Fruit fly (Drosophila melanogaster) whole organism, embryonic: Measurements from ENCODE around the gene SNRPG.
A peak's percentile ranks its signal among the peaks of the same experiment; 100 is the strongest.

Experiments
- Antp ChIP-seq: fragments of 200-800 bp; sonication (Bioruptor generic); optimal IDR thresholded peaks from 3 replicates; lab custom pipeline; 2016; ENCODE audit warnings: missing biosample characterization, missing genetic modification characterization
- BEAF-32 ChIP-seq: fragments of 200-800 bp; sonication (Bioruptor generic); optimal IDR thresholded peaks from 3 replicates; lab custom pipeline; 2017; ENCODE audit warnings: missing biosample characterization, missing genetic modification characterization, mild to moderate bottlenecking, moderate library complexity, missing genetic modification reagents
- Bteb2 ChIP-seq: fragments of 200-800 bp; sonication (Bioruptor generic); optimal IDR thresholded peaks from 2 replicates; lab custom pipeline; 2016; ENCODE audit warnings: missing biosample characterization, missing genetic modification characterization
- CG10274 ChIP-seq: fragments of 200-800 bp; sonication (Bioruptor generic); optimal IDR thresholded peaks from 3 replicates; lab custom pipeline; 2017; ENCODE audit warnings: missing biosample characterization, mild to moderate bottlenecking, missing genetic modification characterization
- CG11504 ChIP-seq: fragments of 200-800 bp; sonication (Bioruptor generic); optimal IDR thresholded peaks from 3 replicates; lab custom pipeline; 2019; ENCODE audit warnings: missing biosample characterization, mild to moderate bottlenecking, missing genetic modification characterization, moderate library complexity
- CG12391 ChIP-seq: fragments of 200-800 bp; sonication (Bioruptor generic); optimal IDR thresholded peaks from 3 replicates; lab custom pipeline; 2018; ENCODE audit warnings: missing biosample characterization, mild to moderate bottlenecking, missing genetic modification characterization, moderate library complexity
- CG13296 ChIP-seq: fragments of 200-800 bp; sonication (Bioruptor generic); optimal IDR thresholded peaks from 3 replicates; lab custom pipeline; 2018; ENCODE audit warnings: missing biosample characterization, mild to moderate bottlenecking, missing genetic modification characterization
- CG15269 ChIP-seq: fragments of 200-800 bp; sonication (Bioruptor generic); optimal IDR thresholded peaks from 2 replicates; lab custom pipeline; 2018; ENCODE audit warnings: missing biosample characterization, mild to moderate bottlenecking, missing genetic modification characterization, moderate library complexity
- CG17361 ChIP-seq: fragments of 200-800 bp; sonication (Bioruptor generic); IDR thresholded peaks from 3 replicates; pipeline ENCODE4 v1.3.6; 2022; ENCODE audit warnings: missing biosample characterization, missing genetic modification characterization
- CG17912 ChIP-seq: fragments of 200-800 bp; sonication (Bioruptor generic); optimal IDR thresholded peaks from 2 replicates; lab custom pipeline; 2018; ENCODE audit warnings: missing biosample characterization, mild to moderate bottlenecking, missing genetic modification characterization
- CG18262 ChIP-seq: fragments of 200-800 bp; optimal IDR thresholded peaks from 3 replicates; lab custom pipeline; 2019; ENCODE audit warnings: missing biosample characterization, mild to moderate bottlenecking, missing genetic modification characterization, moderate library complexity
- CG18476 ChIP-seq: fragments of 200-800 bp; sonication (Bioruptor generic); optimal IDR thresholded peaks from 2 replicates; lab custom pipeline; 2016; ENCODE audit warnings: missing biosample characterization, mild to moderate bottlenecking, missing genetic modification characterization
- CG2116 ChIP-seq: fragments of 200-800 bp; sonication (Bioruptor generic); optimal IDR thresholded peaks from 3 replicates; lab custom pipeline; 2018; ENCODE audit warnings: missing biosample characterization, mild to moderate bottlenecking, missing genetic modification characterization
- CG2712 ChIP-seq: fragments of 200-800 bp; optimal IDR thresholded peaks from 3 replicates; lab custom pipeline; 2019; ENCODE audit warnings: missing biosample characterization, mild to moderate bottlenecking, missing genetic modification characterization, moderate library complexity
- CG31441 ChIP-seq: fragments of 200-800 bp; sonication (Bioruptor generic); IDR thresholded peaks from 2 replicates; pipeline ENCODE4 v1.3.6; 2022; ENCODE audit warnings: missing biosample characterization, missing genetic modification characterization
- CG32532 ChIP-seq: fragments of 200-800 bp; sonication (Bioruptor generic); IDR thresholded peaks from 2 replicates; pipeline ENCODE4 v1.3.6; 2022; ENCODE audit warnings: missing biosample characterization, missing genetic modification characterization
- CG33557 ChIP-seq: fragments of 200-800 bp; sonication (Bioruptor generic); optimal IDR thresholded peaks from 2 replicates; lab custom pipeline; 2019; ENCODE audit warnings: missing biosample characterization, mild to moderate bottlenecking, missing genetic modification characterization, moderate library complexity
- CG3838 ChIP-seq: fragments of 200-800 bp; sonication (Bioruptor generic); optimal IDR thresholded peaks from 3 replicates; lab custom pipeline; 2016; ENCODE audit warnings: missing biosample characterization, missing genetic modification characterization
- CG5245 ChIP-seq: fragments of 200-800 bp; sonication (Bioruptor generic); optimal IDR thresholded peaks from 3 replicates; lab custom pipeline; 2016; ENCODE audit warnings: missing biosample characterization, missing genetic modification characterization
- CG6689 ChIP-seq: fragments of 200-800 bp; sonication (Bioruptor generic); IDR thresholded peaks from 2 replicates; pipeline ENCODE4 v1.3.6; 2022; ENCODE audit warnings: missing biosample characterization, missing genetic modification characterization
- CG7839 ChIP-seq: fragments of 200-800 bp; sonication (Bioruptor generic); optimal IDR thresholded peaks from 3 replicates; lab custom pipeline; 2018; ENCODE audit warnings: missing biosample characterization, mild to moderate bottlenecking, missing genetic modification characterization, moderate library complexity
- CG7987 ChIP-seq: fragments of 200-800 bp; sonication (Bioruptor generic); optimal IDR thresholded peaks from 2 replicates; lab custom pipeline; 2018; ENCODE audit warnings: missing biosample characterization, mild to moderate bottlenecking, missing genetic modification characterization, moderate library complexity
- Dll ChIP-seq: fragments of 200-800 bp; sonication (Bioruptor generic); IDR thresholded peaks from 4 replicates; pipeline ENCODE4 v1.3.6; 2022; ENCODE audit warnings: missing biosample characterization, missing genetic modification characterization; ENCODE audit not compliant: partially characterized antibody
- Elba2 ChIP-seq: fragments of 200-800 bp; sonication (Bioruptor generic); optimal IDR thresholded peaks from 3 replicates; lab custom pipeline; 2016; ENCODE audit warnings: missing biosample characterization, missing genetic modification characterization
- Hr3 ChIP-seq: fragments of 200-800 bp; sonication (Bioruptor generic); optimal IDR thresholded peaks from 3 replicates; lab custom pipeline; 2016; ENCODE audit warnings: missing biosample characterization, missing genetic modification characterization
- MESR4 ChIP-seq: fragments of 200-800 bp; sonication (Bioruptor generic); optimal IDR thresholded peaks from 2 replicates; lab custom pipeline; 2018; ENCODE audit warnings: missing biosample characterization, mild to moderate bottlenecking, missing genetic modification characterization, moderate library complexity
- Myb ChIP-seq: fragments of 200-800 bp; sonication (Bioruptor generic); optimal IDR thresholded peaks from 2 replicates; lab custom pipeline; 2016; ENCODE audit warnings: missing biosample characterization, missing genetic modification characterization
- Oli ChIP-seq: fragments of 200-800 bp; sonication (Bioruptor generic); optimal IDR thresholded peaks from 2 replicates; lab custom pipeline; 2018; ENCODE audit warnings: missing biosample characterization, mild to moderate bottlenecking, missing genetic modification characterization, moderate library complexity
- PHDP ChIP-seq: fragments of 200-800 bp; sonication (Bioruptor generic); optimal IDR thresholded peaks from 3 replicates; lab custom pipeline; 2018; ENCODE audit warnings: missing biosample characterization, mild to moderate bottlenecking, missing genetic modification characterization, moderate library complexity
- Sin3A ChIP-seq: fragments of >200 bp; optimal IDR thresholded peaks from 2 replicates; lab custom pipeline; 2018
- Sox100B ChIP-seq: fragments of 200-800 bp; sonication (Bioruptor generic); optimal IDR thresholded peaks from 3 replicates; lab custom pipeline; 2018; ENCODE audit warnings: missing biosample characterization, mild to moderate bottlenecking, missing genetic modification characterization
- amos ChIP-seq: fragments of 200-800 bp; sonication (Bioruptor generic); IDR thresholded peaks from 2 replicates; pipeline ENCODE4 v1.3.6; 2022; ENCODE audit warnings: missing biosample characterization, missing genetic modification characterization; ENCODE audit not compliant: partially characterized antibody
- ap ChIP-seq: fragments of 200-800 bp; sonication (Bioruptor generic); IDR thresholded peaks from 2 replicates; pipeline ENCODE4 v1.3.6; 2022; ENCODE audit warnings: missing biosample characterization, missing genetic modification characterization
- dati ChIP-seq: fragments of 200-800 bp; sonication (Bioruptor generic); IDR thresholded peaks from 2 replicates; pipeline ENCODE4 v1.3.6; 2022; ENCODE audit warnings: missing biosample characterization, missing genetic modification characterization
- dmrt11E ChIP-seq: fragments of 200-800 bp; sonication (Bioruptor generic); optimal IDR thresholded peaks from 3 replicates; lab custom pipeline; 2018; ENCODE audit warnings: missing biosample characterization, mild to moderate bottlenecking, missing genetic modification characterization, moderate library complexity
- eyg ChIP-seq: fragments of 200-800 bp; sonication (Bioruptor generic); optimal IDR thresholded peaks from 3 replicates; lab custom pipeline; 2016; ENCODE audit warnings: missing biosample characterization, missing genetic modification characterization
- gem ChIP-seq: fragments of 200-800 bp; sonication (Bioruptor generic); optimal IDR thresholded peaks from 2 replicates; lab custom pipeline; 2019; ENCODE audit warnings: missing biosample characterization, mild to moderate bottlenecking, missing genetic modification characterization, moderate library complexity
- jigr1 ChIP-seq: fragments of 200-800 bp; sonication (Bioruptor generic); IDR thresholded peaks from 3 replicates; pipeline ENCODE4 v1.3.6; 2022; ENCODE audit warnings: missing biosample characterization, missing genetic modification characterization
- jing ChIP-seq: fragments of 200-800 bp; sonication (Bioruptor generic); optimal IDR thresholded peaks from 2 replicates; lab custom pipeline; 2018; ENCODE audit warnings: missing biosample characterization, mild to moderate bottlenecking, missing genetic modification characterization
- mam ChIP-seq: fragments of 200-800 bp; sonication (Bioruptor generic); optimal IDR thresholded peaks from 3 replicates; lab custom pipeline; 2016; ENCODE audit warnings: missing biosample characterization, missing genetic modification characterization
- p53 ChIP-seq: fragments of 200-800 bp; sonication (Bioruptor generic); optimal IDR thresholded peaks from 2 replicates; lab custom pipeline; 2016; ENCODE audit warnings: missing biosample characterization, missing genetic modification characterization
- phol ChIP-seq: fragments of 200-800 bp; sonication (Bioruptor generic); optimal IDR thresholded peaks from 3 replicates; lab custom pipeline; 2018; ENCODE audit warnings: missing biosample characterization, mild to moderate bottlenecking, missing genetic modification characterization, moderate library complexity
- prd ChIP-seq, 3 experiments: fragments of >200 bp in 2 of 3; fragments of 200-800 bp in 1 of 3; sonication (Bioruptor generic) in 1 of 3; optimal IDR thresholded peaks in 2 of 3; IDR thresholded peaks in 1 of 3; 2 replicates in 2 of 3; 3 replicates in 1 of 3; pipeline versions ENCODE4 v1.3.6 to Lab custom; 2017 to 2022; ENCODE audit warnings: missing biosample characterization in 1 of 3, missing genetic modification characterization in 1 of 3
- pzg ChIP-seq: fragments of 200-800 bp; sonication (Bioruptor generic); optimal IDR thresholded peaks from 3 replicates; lab custom pipeline; 2018; ENCODE audit warnings: missing biosample characterization, mild to moderate bottlenecking, missing genetic modification characterization, moderate library complexity
- row ChIP-seq: fragments of 200-800 bp; sonication (Bioruptor generic); IDR thresholded peaks from 3 replicates; pipeline ENCODE4 v1.3.6; 2022; ENCODE audit warnings: missing biosample characterization, missing genetic modification characterization
- slbo ChIP-seq: fragments of 200-800 bp; sonication (Bioruptor generic); IDR thresholded peaks from 2 replicates; pipeline ENCODE4 v1.3.6; 2022; ENCODE audit warnings: missing biosample characterization, missing genetic modification characterization
- ssp ChIP-seq: fragments of 200-800 bp; sonication (Bioruptor generic); IDR thresholded peaks from 2 replicates; pipeline ENCODE4 v1.3.6; 2022; ENCODE audit warnings: missing biosample characterization, missing genetic modification characterization
- stc ChIP-seq: fragments of 200-800 bp; sonication (Bioruptor generic); IDR thresholded peaks from 2 replicates; pipeline ENCODE4 v1.3.6; 2022; ENCODE audit warnings: missing biosample characterization, missing genetic modification characterization
- tna ChIP-seq: fragments of 200-800 bp; sonication (Bioruptor generic); IDR thresholded peaks from 2 replicates; pipeline ENCODE4 v1.3.6; 2022; ENCODE audit warnings: missing biosample characterization, missing genetic modification characterization; ENCODE audit not compliant: partially characterized antibody
- unc-4 ChIP-seq: fragments of 200-800 bp; sonication (Bioruptor generic); IDR thresholded peaks from 2 replicates; pipeline ENCODE4 v1.3.6; 2022; ENCODE audit warnings: missing biosample characterization, missing genetic modification characterization; ENCODE audit not compliant: partially characterized antibody

SNRPG gene

DNA sequence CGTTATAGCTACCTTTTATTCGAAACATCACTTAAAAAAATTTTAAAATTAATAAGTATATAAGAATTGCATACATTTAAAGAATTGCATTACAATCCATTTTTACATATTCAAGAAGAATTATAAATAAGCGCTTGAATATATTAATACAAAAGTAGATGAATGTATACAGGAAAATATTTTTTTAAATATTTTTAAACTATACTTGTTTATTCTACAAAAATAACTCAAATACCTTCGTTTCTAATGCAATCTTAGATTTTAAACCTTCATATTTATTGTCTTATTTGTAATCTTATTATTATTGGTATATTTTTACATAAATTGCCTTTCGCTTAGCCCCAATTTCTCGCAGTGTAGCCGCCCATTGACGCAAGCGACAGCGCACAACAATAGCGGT is 36.9 kb upstream of the SNRPG start (continued):
- TF ChIP-seq CG18476 (GFP tag; lab: Kevin White, UChicago) (no peak), CG33557 (GFP tag; lab: Kevin White, UChicago) (no peak), phol (tag; lab: Kevin White, UChicago) (peak; percentile 6), Dll (GFP tag; lab: Robert Waterston, UW) (no peak), Elba2 (no peak), dati (no peak), CG32532 (GFP tag; lab: Robert Waterston, UW) (0 out of 2 replicates have a peak, but pooled peaks have one; percentile 13), amos (GFP tag; lab: Robert Waterston, UW) (no peak), slbo (GFP tag; lab: Robert Waterston, UW) (peak; percentile 30; the same call in 1 of the 2 replicates), mam (GFP tag; lab: Kevin White, UChicago) (no peak), CG11504 (peak; percentile 32), CG13296 (GFP tag; lab: Kevin White, UChicago) (no peak), CG18262 (tag; lab: Kevin White, UChicago) (peak; percentile 16), p53 (GFP tag; lab: Kevin White, UChicago) (no peak), jigr1 (GFP tag; lab: Robert Waterston, UW) (no peak), jing (GFP tag; lab: Kevin White, UChicago) (no peak), pzg (GFP tag; lab: Kevin White, UChicago) (no peak), eyg (GFP tag; lab: Kevin White, UChicago) (no peak), stc (GFP tag; lab: Robert Waterston, UW) (no peak; the same call in 1 of the 2 replicates), tna (GFP tag; lab: Robert Waterston, UW) (no peak), CG5245 (GFP tag; lab: Kevin White, UChicago) (no peak), unc-4 (GFP tag; lab: Robert Waterston, UW) (no peak), Bteb2 (GFP tag; lab: Kevin White, UChicago) (no peak), Oli (peak; percentile 2), CG2116 (GFP tag; lab: Kevin White, UChicago) (no peak), gem (tag; lab: Kevin White, UChicago) (peak; percentile 43), CG3838 (GFP tag; lab: Kevin White, UChicago) (no peak), CG7987 (no peak), BEAF-32 (GFP tag; lab: Kevin White, UChicago) (no peak), MESR4 (GFP tag; lab: Kevin White, UChicago) (no peak), row (GFP tag; lab: Robert Waterston, UW) (no peak), CG31441 (0 out of 2 replicates have a peak, but pooled peaks have one; percentile 22), CG15269 (no peak), dmrt11E (tag; lab: Kevin White, UChicago) (peak; percentile 22), Hr3 (no peak), CG10274 (GFP tag; lab: Kevin White, UChicago) (no peak), ssp (GFP tag; lab: Robert Waterston, UW) (no peak), prd (optimal IDR thresholded peaks at IDR 0.05; lab: Kevin White, UChicago) (no peak), prd (GFP tag; IDR thresholded peaks at IDR 0.05; lab: Robert Waterston, UW) (no peak), CG6689 (GFP tag; lab: Robert Waterston, UW) (0 out of 2 replicates have a peak, but pooled peaks have one; percentile 22), Sox100B (GFP tag; lab: Kevin White, UChicago) (no peak), Antp (GFP tag; lab: Kevin White, UChicago) (no peak), CG2712 (tag; lab: Kevin White, UChicago) (peak; percentile 13), CG7839 (peak; percentile 12), CG17912 (GFP tag; lab: Kevin White, UChicago) (no peak), CG12391 (peak; percentile 11), CG17361 (GFP tag; lab: Robert Waterston, UW) (0 out of 3 replicates have a peak, but pooled peaks have one; percentile 30), PHDP (tag; lab: Kevin White, UChicago) (peak; percentile 20), Sin3A (lab: Kevin White, UChicago) (no peak), Myb (GFP tag; lab: Kevin White, UChicago) (no peak), ap (no peak)
